Fruit fly (Drosophila melanogaster) whole organism, embryonic: Measurements from ENCODE around the gene CycG.
A peak's percentile ranks its signal among the peaks of the same experiment; 100 is the strongest.

Source experiments
- Asciz ChIP-seq: fragments of 200-800 bp; sonication (Bioruptor generic); optimal IDR thresholded peaks from 2 replicates; lab custom pipeline; 2017; ENCODE audit warnings: missing biosample characterization, mild to moderate bottlenecking, missing genetic modification characterization, missing genetic modification reagents
- Blimp-1 ChIP-seq: fragments of 200-800 bp; sonication (Bioruptor generic); optimal IDR thresholded peaks from 3 replicates; lab custom pipeline; 2018; ENCODE audit warnings: missing biosample characterization, missing genetic modification characterization, mild to moderate bottlenecking, moderate library complexity, missing genetic modification reagents
- CG10366 ChIP-seq: fragments of 200-800 bp; sonication (Bioruptor generic); IDR thresholded peaks from 2 replicates; pipeline ENCODE4 v1.3.6; 2022; ENCODE audit warnings: missing biosample characterization, missing genetic modification characterization
- CG10565 ChIP-seq: fragments of 200-800 bp; sonication (Bioruptor generic); optimal IDR thresholded peaks from 3 replicates; lab custom pipeline; 2016; ENCODE audit warnings: missing biosample characterization, mild to moderate bottlenecking, missing genetic modification characterization
- CG10979 ChIP-seq: fragments of 200-800 bp; sonication (Bioruptor generic); optimal IDR thresholded peaks from 2 replicates; lab custom pipeline; 2018; ENCODE audit warnings: missing biosample characterization, mild to moderate bottlenecking, missing genetic modification characterization, moderate library complexity
- CG11696 ChIP-seq: fragments of 200-800 bp; sonication (Bioruptor generic); IDR thresholded peaks from 2 replicates; pipeline ENCODE4 v1.3.6; 2022; ENCODE audit warnings: missing biosample characterization, missing genetic modification characterization
- CG12071 ChIP-seq: fragments of 200-800 bp; sonication (Bioruptor generic); optimal IDR thresholded peaks from 3 replicates; lab custom pipeline; 2018; ENCODE audit warnings: missing biosample characterization, mild to moderate bottlenecking, missing genetic modification characterization
- CG12744 ChIP-seq: fragments of 200-800 bp; sonication (Bioruptor generic); optimal IDR thresholded peaks from 2 replicates; lab custom pipeline; 2016; ENCODE audit warnings: missing biosample characterization, missing genetic modification characterization
- CG14860 ChIP-seq: fragments of 200-800 bp; sonication (Bioruptor generic); IDR thresholded peaks from 3 replicates; pipeline ENCODE4 v1.3.6; 2022; ENCODE audit warnings: missing biosample characterization, missing genetic modification characterization; ENCODE audit not compliant: partially characterized antibody
- CG15514 ChIP-seq: fragments of 200-800 bp; sonication (Bioruptor generic); optimal IDR thresholded peaks from 3 replicates; lab custom pipeline; 2017; ENCODE audit warnings: missing biosample characterization, missing genetic modification characterization, mild to moderate bottlenecking, moderate library complexity, missing genetic modification reagents
- CG1603 ChIP-seq: fragments of 200-800 bp; sonication (Bioruptor generic); optimal IDR thresholded peaks from 2 replicates; lab custom pipeline; 2019; ENCODE audit warnings: missing biosample characterization, mild to moderate bottlenecking, missing genetic modification characterization, moderate library complexity
- CG2678 ChIP-seq: fragments of 200-800 bp; sonication (Bioruptor generic); optimal IDR thresholded peaks from 3 replicates; lab custom pipeline; 2019; ENCODE audit warnings: missing biosample characterization, mild to moderate bottlenecking, missing genetic modification characterization, moderate library complexity
- CG2712 ChIP-seq: fragments of 200-800 bp; optimal IDR thresholded peaks from 3 replicates; lab custom pipeline; 2019; ENCODE audit warnings: missing biosample characterization, mild to moderate bottlenecking, missing genetic modification characterization, moderate library complexity
- CG2875 ChIP-seq: fragments of 200-800 bp; sonication (Bioruptor generic); optimal IDR thresholded peaks from 2 replicates; lab custom pipeline; 2017; ENCODE audit warnings: missing biosample characterization, mild to moderate bottlenecking, missing genetic modification characterization, missing genetic modification reagents
- CG3281 ChIP-seq: fragments of 200-800 bp; sonication (Bioruptor generic); optimal IDR thresholded peaks from 3 replicates; lab custom pipeline; 2017; ENCODE audit warnings: missing biosample characterization, mild to moderate bottlenecking, missing genetic modification characterization
- CG33213 ChIP-seq: fragments of 200-800 bp; sonication (Bioruptor generic); optimal IDR thresholded peaks from 3 replicates; lab custom pipeline; 2016; ENCODE audit warnings: missing biosample characterization, missing genetic modification characterization
- CG33557 ChIP-seq: fragments of 200-800 bp; sonication (Bioruptor generic); optimal IDR thresholded peaks from 2 replicates; lab custom pipeline; 2019; ENCODE audit warnings: missing biosample characterization, mild to moderate bottlenecking, missing genetic modification characterization, moderate library complexity
- CG3838 ChIP-seq: fragments of 200-800 bp; sonication (Bioruptor generic); optimal IDR thresholded peaks from 3 replicates; lab custom pipeline; 2016; ENCODE audit warnings: missing biosample characterization, missing genetic modification characterization
- CG4707 ChIP-seq: fragments of 200-800 bp; sonication (Bioruptor generic); optimal IDR thresholded peaks from 2 replicates; lab custom pipeline; 2018; ENCODE audit warnings: missing biosample characterization, mild to moderate bottlenecking, missing genetic modification characterization, moderate library complexity
- CG8924 ChIP-seq: fragments of 200-800 bp; optimal IDR thresholded peaks from 3 replicates; lab custom pipeline; 2019; ENCODE audit warnings: missing biosample characterization, mild to moderate bottlenecking, missing genetic modification characterization, moderate library complexity
- CG8944 ChIP-seq: fragments of 200-800 bp; sonication (Bioruptor generic); optimal IDR thresholded peaks from 3 replicates; lab custom pipeline; 2016; ENCODE audit warnings: missing biosample characterization, missing genetic modification characterization
- CTCF ChIP-seq: fragments of 200-800 bp; sonication (Bioruptor generic); optimal IDR thresholded peaks from 2 replicates; lab custom pipeline; 2017; ENCODE audit warnings: missing biosample characterization, mild to moderate bottlenecking, missing genetic modification characterization, moderate library complexity
- CoRest ChIP-seq: fragments of 200-800 bp; sonication (Bioruptor generic); optimal IDR thresholded peaks from 3 replicates; lab custom pipeline; 2018; ENCODE audit warnings: missing biosample characterization, mild to moderate bottlenecking, missing genetic modification characterization, moderate library complexity
- D ChIP-seq, 2 experiments: fragments of 200-800 bp in 1 of 2; fragments of >200 bp in 1 of 2; sonication (Bioruptor generic) in 1 of 2; optimal IDR thresholded peaks; 2 replicates in 1 of 2; 3 replicates in 1 of 2; lab custom pipeline; 2017; ENCODE audit warnings: mild to moderate bottlenecking in 1 of 2, missing biosample characterization in 1 of 2, missing genetic modification characterization in 1 of 2, missing genetic modification reagents in 1 of 2
- Doc2 ChIP-seq: fragments of 200-800 bp; sonication (Bioruptor generic); IDR thresholded peaks from 2 replicates; pipeline ENCODE4 v1.3.6; 2022; ENCODE audit warnings: missing biosample characterization, missing genetic modification characterization
- H2.0 ChIP-seq: fragments of 200-800 bp; sonication (Bioruptor generic); IDR thresholded peaks from 2 replicates; pipeline ENCODE4 v1.3.6; 2022; ENCODE audit warnings: missing biosample characterization, missing genetic modification characterization
- Hmr ChIP-seq: fragments of 200-800 bp; sonication (Bioruptor generic); optimal IDR thresholded peaks from 3 replicates; lab custom pipeline; 2017; ENCODE audit warnings: mild to moderate bottlenecking, missing biosample characterization, missing genetic modification reagents, missing genetic modification characterization
- Kr ChIP-seq: fragments of 200-800 bp; sonication (Bioruptor generic); optimal IDR thresholded peaks from 2 replicates; lab custom pipeline; 2017; ENCODE audit warnings: missing biosample characterization, mild to moderate bottlenecking, missing genetic modification characterization
- Lpt ChIP-seq: fragments of >200 bp; optimal IDR thresholded peaks from 2 replicates; lab custom pipeline; 2018; ENCODE audit warnings: missing biosample characterization, missing genetic modification characterization
- Meics ChIP-seq: fragments of 200-800 bp; sonication (Bioruptor generic); optimal IDR thresholded peaks from 2 replicates; lab custom pipeline; 2017; ENCODE audit warnings: missing biosample characterization, mild to moderate bottlenecking, missing genetic modification characterization
- Sox100B ChIP-seq: fragments of 200-800 bp; sonication (Bioruptor generic); optimal IDR thresholded peaks from 3 replicates; lab custom pipeline; 2018; ENCODE audit warnings: missing biosample characterization, mild to moderate bottlenecking, missing genetic modification characterization
- Trl ChIP-seq, 3 experiments: fragments of >200 bp in 2 of 3; fragments of 200-800 bp in 1 of 3; sonication (Bioruptor generic) in 1 of 3; optimal IDR thresholded peaks; 2 replicates in 1 of 3; 3 replicates in 2 of 3; lab custom pipeline; 2016 to 2017; ENCODE audit warnings: missing biosample characterization in 1 of 3, missing genetic modification characterization in 1 of 3
- ab ChIP-seq: fragments of 200-800 bp; sonication (Bioruptor generic); optimal IDR thresholded peaks from 2 replicates; lab custom pipeline; 2016; ENCODE audit warnings: missing biosample characterization, missing genetic modification characterization
- en ChIP-seq: fragments of 200-800 bp; sonication (Bioruptor generic); optimal IDR thresholded peaks from 2 replicates; lab custom pipeline; 2016; ENCODE audit warnings: missing biosample characterization, missing genetic modification characterization
- eyg ChIP-seq: fragments of 200-800 bp; sonication (Bioruptor generic); optimal IDR thresholded peaks from 3 replicates; lab custom pipeline; 2016; ENCODE audit warnings: missing biosample characterization, missing genetic modification characterization
- fd102C ChIP-seq: fragments of 200-800 bp; sonication (Bioruptor generic); optimal IDR thresholded peaks from 2 replicates; lab custom pipeline; 2018; ENCODE audit warnings: missing biosample characterization, mild to moderate bottlenecking, missing genetic modification characterization, moderate library complexity
- gcm ChIP-seq: fragments of 200-800 bp; sonication (Bioruptor generic); optimal IDR thresholded peaks from 2 replicates; lab custom pipeline; 2019; ENCODE audit warnings: missing biosample characterization, mild to moderate bottlenecking, missing genetic modification characterization, moderate library complexity
- gem ChIP-seq: fragments of 200-800 bp; sonication (Bioruptor generic); optimal IDR thresholded peaks from 2 replicates; lab custom pipeline; 2019; ENCODE audit warnings: missing biosample characterization, mild to moderate bottlenecking, missing genetic modification characterization, moderate library complexity
- her ChIP-seq: fragments of 200-800 bp; sonication (Bioruptor generic); optimal IDR thresholded peaks from 2 replicates; lab custom pipeline; 2016; ENCODE audit warnings: missing biosample characterization, missing genetic modification characterization
- mirr ChIP-seq: fragments of 200-800 bp; sonication (Bioruptor generic); optimal IDR thresholded peaks from 3 replicates; lab custom pipeline; 2018; ENCODE audit warnings: missing biosample characterization, mild to moderate bottlenecking, missing genetic modification characterization
- mld ChIP-seq: fragments of 200-800 bp; sonication (Bioruptor generic); IDR thresholded peaks from 3 replicates; pipeline ENCODE4 v1.3.6; 2022; ENCODE audit warnings: missing biosample characterization, missing genetic modification characterization; ENCODE audit not compliant: partially characterized antibody
- oc ChIP-seq: fragments of 200-800 bp; sonication (Bioruptor generic); optimal IDR thresholded peaks from 2 replicates; lab custom pipeline; 2018; ENCODE audit warnings: missing biosample characterization, mild to moderate bottlenecking, missing genetic modification characterization, moderate library complexity
- phol ChIP-seq: fragments of 200-800 bp; sonication (Bioruptor generic); optimal IDR thresholded peaks from 3 replicates; lab custom pipeline; 2018; ENCODE audit warnings: missing biosample characterization, mild to moderate bottlenecking, missing genetic modification characterization, moderate library complexity
- tll ChIP-seq, 2 experiments: fragments of 200-800 bp in 1 of 2; fragments of >200 bp in 1 of 2; sonication (Bioruptor generic) in 1 of 2; optimal IDR thresholded peaks; 2 replicates each; lab custom pipeline; 2017 to 2019; ENCODE audit warnings: missing biosample characterization in 2 of 2, missing genetic modification characterization in 2 of 2, mild to moderate bottlenecking in 1 of 2, moderate library complexity in 1 of 2
- wek ChIP-seq: fragments of 200-800 bp; sonication (Bioruptor generic); optimal IDR thresholded peaks from 3 replicates; lab custom pipeline; 2018; ENCODE audit warnings: missing biosample characterization, mild to moderate bottlenecking, missing genetic modification characterization, moderate library complexity

CycG gene

DNA sequence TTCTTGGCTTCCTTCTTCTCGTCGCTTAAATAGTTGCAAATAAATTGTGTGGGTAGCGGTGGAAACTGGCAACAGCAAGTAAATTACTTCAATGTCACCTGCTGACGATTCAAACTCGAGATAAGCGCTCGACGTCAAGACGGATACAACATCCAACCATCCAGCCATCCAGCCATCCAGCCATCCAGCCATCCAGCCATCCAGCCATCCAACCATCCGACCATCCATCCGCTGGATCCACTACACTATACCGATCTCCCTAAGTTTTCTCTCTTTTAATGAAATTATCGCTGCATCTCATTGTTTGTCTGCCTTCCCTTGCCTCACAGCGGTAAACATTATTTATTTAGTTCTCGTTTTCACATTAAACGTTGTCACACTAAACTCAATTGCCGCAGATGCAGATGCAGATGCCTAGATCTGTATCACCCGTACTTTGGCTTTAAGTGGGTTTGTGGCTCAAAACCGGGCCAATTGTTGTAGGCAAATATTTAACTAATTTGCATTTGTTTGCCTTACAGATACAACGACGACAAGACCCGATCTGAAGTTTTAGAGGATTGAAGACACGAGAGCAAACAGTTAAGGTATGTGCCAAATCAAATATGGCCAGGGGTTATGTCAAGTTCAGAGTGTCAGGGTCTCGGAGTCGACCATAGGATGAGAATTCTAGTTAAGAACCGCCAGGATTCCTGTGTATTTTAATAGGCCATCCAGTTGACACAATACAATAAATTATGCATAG lies 63.5 kb downstream of the CycG start (continued):
- TF ChIP-seq gem (tag; lab: Kevin White, UChicago) (peak; percentile 20), Doc2 (GFP tag; lab: Robert Waterston, UW) (no peak), CG33557 (GFP tag; lab: Kevin White, UChicago) (peak; percentile 58), Hmr (GFP tag; lab: Kevin White, UChicago) (no peak), CG14860 (GFP tag; lab: Robert Waterston, UW) (0 out of 3 replicates have a peak, but pooled peaks have one; percentile 13), CG8924 (tag; lab: Kevin White, UChicago) (peak; percentile 36), CG2712 (tag; lab: Kevin White, UChicago) (peak; percentile 8), en (GFP tag; lab: Kevin White, UChicago) (no peak), CG1603 (tag; lab: Kevin White, UChicago) (peak; percentile 52), phol (tag; lab: Kevin White, UChicago) (no peak), Trl (optimal IDR thresholded peaks at IDR 0.05; lab: Kevin White, UChicago) (no peak), Trl (GFP tag; optimal IDR thresholded peaks at IDR 0.05; lab: Kevin White, UChicago) (no peak), CG10366 (GFP tag; lab: Robert Waterston, UW) (no peak), CG2875 (GFP tag; lab: Kevin White, UChicago) (peak; percentile 29), CG3281 (GFP tag; lab: Kevin White, UChicago) (no peak), Lpt (no peak), Meics (GFP tag; lab: Kevin White, UChicago) (no peak), CG10565 (GFP tag; lab: Kevin White, UChicago) (no peak), CG4707 (GFP tag; lab: Kevin White, UChicago) (peak; percentile 22), CG8944 (GFP tag; lab: Kevin White, UChicago) (no peak), oc (tag; lab: Kevin White, UChicago) (no peak), CG12071 (GFP tag; lab: Kevin White, UChicago) (peak; percentile 13), Asciz (GFP tag; lab: Kevin White, UChicago) (peak; percentile 23), wek (GFP tag; lab: Kevin White, UChicago) (peak; percentile 16), CG10979 (tag; lab: Kevin White, UChicago) (peak; percentile 12), CG15514 (GFP tag; lab: Kevin White, UChicago) (no peak), Kr (GFP tag; lab: Kevin White, UChicago) (peak; percentile 43), Sox100B (GFP tag; lab: Kevin White, UChicago) (peak; percentile 12), D (optimal IDR thresholded peaks at IDR 0.05; lab: Kevin White, UChicago) (no peak), D (GFP tag; optimal IDR thresholded peaks at IDR 0.05; lab: Kevin White, UChicago) (peak; percentile 21), CG11696 (GFP tag; lab: Robert Waterston, UW) (no peak), ab (GFP tag; lab: Kevin White, UChicago) (no peak), her (GFP tag; lab: Kevin White, UChicago) (no peak), eyg (GFP tag; lab: Kevin White, UChicago) (no peak), CTCF (GFP tag; lab: Kevin White, UChicago) (no peak), fd102C (GFP tag; lab: Kevin White, UChicago) (peak; percentile 66), CG12744 (no peak), Blimp-1 (GFP tag; lab: Kevin White, UChicago) (peak; percentile 33), tll (GFP tag; optimal IDR thresholded peaks at IDR 0.05; lab: Kevin White, UChicago) (peak in 1 of 2 experiments; percentile 67), mld (GFP tag; lab: Robert Waterston, UW) (no peak), H2.0 (GFP tag; lab: Robert Waterston, UW) (no peak), mirr (GFP tag; lab: Kevin White, UChicago) (no peak), CG33213 (GFP tag; lab: Kevin White, UChicago) (peak; percentile 13), CG3838 (GFP tag; lab: Kevin White, UChicago) (no peak), CG2678 (tag; lab: Kevin White, UChicago) (peak; percentile 29), CoRest (tag; lab: Kevin White, UChicago) (no peak), gcm (peak; percentile 0)
